Worm (Caenorhabditis elegans) whole organism, L4/young adult: ENCODE data around the gene W06B4.2.

Experiments used
- W03F9.2 ChIP-seq: fragments of 150-350 bp; optimal IDR thresholded peaks from 2 replicates; lab custom pipeline; 2014; ENCODE audit warnings: missing biosample characterization, missing genetic modification characterization
- dao-5 ChIP-seq: sonication (generic microtip); optimal IDR thresholded peaks from 2 replicates; lab custom pipeline; 2016; ENCODE audit warnings: missing genotype, missing genetic modification characterization, moderate library complexity, missing compliant biosample characterization
- him-1 ChIP-seq: sonication (generic microtip); optimal IDR thresholded peaks from 2 replicates; lab custom pipeline; 2016; ENCODE audit warnings: missing genotype, missing genetic modification reagents, missing genetic modification characterization, missing compliant biosample characterization

ce11 chrII:4468897-4469459 is 1.0 kb downstream of the W06B4.2 start:
- TF ChIP-seq W03F9.2, result no peak
- TF ChIP-seq dao-5 (tag; lab: Kevin White, UChicago), result no peak
- no peak for TF ChIP-seq him-1 (tag; lab: Kevin White, UChicago)
